Worm (Caenorhabditis elegans): ENCODE data around the gene ZK512.7.
A peak's percentile ranks its signal among the peaks of the same experiment; 100 is the strongest.

ZK512.7 gene

ce11 chrIII:9130588-9130987 is 7.9 kb downstream of the ZK512.7 start, which contains the start of gene ZK512.10:
ZK512.10 (plus strand) TSS chrIII:9130888.
- TF ChIP-seq nhr-11 (tag; optimal IDR thresholded peaks at IDR 0.05) (no peak), nhr-237 (tag; optimal IDR thresholded peaks at IDR 0.05) (no peak), nhr-25 (tag; optimal IDR thresholded peaks at IDR 0.05) (no peak), lin-15B (tag; optimal IDR thresholded peaks at IDR 0.05) (no peak), aly-2 (tag; optimal IDR thresholded peaks at IDR 0.05) (no peak), nhr-12 (tag; optimal IDR thresholded peaks at IDR 0.05) (no peak), nfya-1 (tag; optimal IDR thresholded peaks at IDR 0.05; ENCODE audit: insufficient read depth) (no peak), fos-1 (tag; optimal IDR thresholded peaks at IDR 0.05) (no peak)

DNA sequence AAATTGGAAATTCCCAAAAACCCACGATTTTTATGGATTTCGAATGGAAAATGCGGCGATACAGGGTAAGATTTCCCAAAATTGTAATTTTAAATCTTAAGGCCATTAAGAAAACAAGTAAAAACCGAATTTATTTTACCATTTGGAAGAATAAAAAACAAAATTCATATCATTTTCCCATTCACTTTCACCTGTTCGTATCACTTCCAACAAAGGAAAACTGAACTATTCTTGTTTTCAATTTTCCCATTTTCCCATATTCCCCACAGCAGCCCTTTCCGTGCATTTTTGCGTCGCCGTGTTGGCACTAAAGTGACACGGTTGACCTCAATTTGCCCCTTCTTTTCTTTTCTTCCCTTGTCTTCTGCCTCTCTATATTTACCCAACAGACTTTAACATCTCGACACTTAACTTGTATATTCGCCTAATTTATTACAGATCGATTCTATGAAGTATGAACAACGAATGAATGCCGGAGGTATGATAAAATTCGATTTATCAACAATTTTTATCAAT is 12.7 kb downstream of the ZK512.7 start, which contains the start of gene sec-16A.1:
Gene sec-16A.1 (plus strand): TSS at position 51 of the 516 bp plus-strand sequence.
- TF ChIP-seq nfya-1 (tag; optimal IDR thresholded peaks at IDR 0.05; ENCODE audit: insufficient read depth) (peak; percentile 37), tbx-2 (tag; optimal IDR thresholded peaks at IDR 0.05) (no peak), hmg-11 (tag; optimal IDR thresholded peaks at IDR 0.05) (peak; percentile 11), nhr-43 (tag; optimal IDR thresholded peaks at IDR 0.05; ENCODE audit: poor library complexity, severe bottlenecking) (peak; percentile 40), nhr-23 (tag; optimal IDR thresholded peaks at IDR 0.05) (peak; percentile 82), nhr-25 (tag; optimal IDR thresholded peaks at IDR 0.05) (peak; percentile 46), ceh-16 (tag; optimal IDR thresholded peaks at IDR 0.05) (no peak), nhr-11 (tag; optimal IDR thresholded peaks at IDR 0.05) (no peak), elt-3 (tag; optimal IDR thresholded peaks at IDR 0.05) (no peak), elt-2 (tag; optimal IDR thresholded peaks at IDR 0.05) (peak; percentile 27), pqm-1 (tag; optimal IDR thresholded peaks at IDR 0.05) (no peak)

DNA sequence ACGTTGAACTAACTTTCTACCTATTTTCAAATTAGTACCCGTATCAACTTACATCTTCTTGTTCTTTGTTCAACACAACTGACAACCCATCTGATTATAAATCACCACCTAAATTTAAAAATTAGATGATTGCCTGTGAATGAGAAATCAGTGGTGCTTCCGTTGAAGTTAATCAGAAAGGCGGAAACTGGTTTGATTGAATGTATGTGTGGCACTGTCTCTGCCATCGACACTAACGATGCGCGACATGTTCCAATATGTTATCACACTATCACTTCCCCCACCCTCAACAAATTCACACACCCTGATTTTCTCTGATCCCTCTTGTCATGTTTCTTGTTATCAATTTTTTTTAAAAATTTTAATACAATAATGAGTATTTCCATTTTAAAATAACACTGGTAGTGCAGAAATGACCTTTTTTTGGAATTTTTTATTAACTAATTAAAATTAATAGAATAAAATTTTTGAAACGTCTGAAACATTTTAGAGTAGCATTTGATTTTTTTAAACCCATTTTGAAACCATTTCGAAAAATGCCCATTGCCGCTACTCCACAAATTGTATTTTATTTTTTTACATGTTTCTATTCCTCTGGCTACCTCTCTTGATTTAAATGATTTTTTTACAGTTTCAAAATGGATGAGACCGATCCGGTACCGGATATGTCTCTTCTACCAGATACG is 19.4 kb downstream of the ZK512.7 start, which contains the start of gene ced-11:
Gene ced-11 (plus strand): TSS at position 636 of the 686 bp plus-strand sequence.
- TF ChIP-seq ceh-16 (tag; optimal IDR thresholded peaks at IDR 0.05) (no peak), elt-2 (tag; optimal IDR thresholded peaks at IDR 0.05) (no peak), nhr-43 (tag; optimal IDR thresholded peaks at IDR 0.05; ENCODE audit: poor library complexity, severe bottlenecking) (no peak), sea-2 (GFP tag; optimal IDR thresholded peaks at IDR 0.05) (no peak), mml-1 (tag; optimal IDR thresholded peaks at IDR 0.05) (no peak), nhr-237 (tag; optimal IDR thresholded peaks at IDR 0.05) (no peak), daf-12 (tag; optimal IDR thresholded peaks at IDR 0.05) (no peak), ceh-28 (tag; optimal IDR thresholded peaks at IDR 0.05) (no peak), unc-62 (GFP tag; optimal IDR thresholded peaks at IDR 0.05) (no peak), ztf-11 (tag; optimal IDR thresholded peaks at IDR 0.05) (no peak), nhr-25 (tag; optimal IDR thresholded peaks at IDR 0.05) (no peak), egl-27 (tag; optimal IDR thresholded peaks at IDR 0.05) (no peak), nfya-1 (tag; optimal IDR thresholded peaks at IDR 0.05; ENCODE audit: insufficient read depth) (no peak), egl-5 (tag; optimal IDR thresholded peaks at IDR 0.05) (no peak), hmg-11 (tag; optimal IDR thresholded peaks at IDR 0.05) (no peak), ceh-82 (tag; optimal IDR thresholded peaks at IDR 0.05) (no peak), zag-1 (tag; optimal IDR thresholded peaks at IDR 0.05) (no peak), fkh-10 (GFP tag; optimal IDR thresholded peaks at IDR 0.05) (no peak), nhr-28 (tag; optimal IDR thresholded peaks at IDR 0.05) (no peak), pqm-1 (tag; optimal IDR thresholded peaks at IDR 0.05) (no peak)

DNA sequence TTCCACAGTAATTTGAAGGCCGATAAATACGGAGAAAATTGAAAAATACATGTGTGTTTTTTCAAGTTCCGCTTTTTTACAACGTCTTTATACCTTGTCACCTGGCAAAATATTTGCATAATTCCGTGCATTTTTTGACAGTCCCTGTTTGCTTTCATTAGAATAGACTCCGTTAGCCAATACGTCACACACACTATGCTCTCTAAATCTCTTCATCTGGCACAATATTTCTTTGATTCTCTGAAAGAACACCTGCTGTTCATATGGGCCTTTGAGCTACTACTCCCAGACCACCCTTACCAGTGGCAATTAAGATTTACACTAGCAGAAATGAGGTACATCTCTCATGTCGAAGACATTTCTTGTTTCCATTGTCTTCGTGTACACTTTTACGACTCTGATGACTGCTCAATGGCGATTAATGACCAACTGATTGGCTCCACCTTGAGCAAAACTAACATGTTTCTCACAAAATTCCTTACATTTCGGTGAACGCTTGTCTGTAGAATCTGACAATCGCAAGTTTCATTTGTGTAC is 20.1 kb downstream of the ZK512.7 start, which contains the start of gene grl-11:
Gene grl-11 (minus strand): TSS at position 51 of the 537 bp plus-strand sequence.
- no peak for TF ChIP-seq nhr-28 (tag; optimal IDR thresholded peaks at IDR 0.05)
- TF ChIP-seq nhr-11 (tag; optimal IDR thresholded peaks at IDR 0.05), result no peak
- TF ChIP-seq lin-39 (tag; optimal IDR thresholded peaks at IDR 0.05), result no peak
- no peak for TF ChIP-seq mml-1 (tag; optimal IDR thresholded peaks at IDR 0.05)
- no peak for TF ChIP-seq nhr-76 (tag; optimal IDR thresholded peaks at IDR 0.05)
- TF ChIP-seq nhr-23 (tag; optimal IDR thresholded peaks at IDR 0.05), result no peak
- TF ChIP-seq nhr-77 (tag; optimal IDR thresholded peaks at IDR 0.05), result no peak
- no peak for TF ChIP-seq ceh-9 (tag; optimal IDR thresholded peaks at IDR 0.05)
- TF ChIP-seq ceh-16 (tag; optimal IDR thresholded peaks at IDR 0.05), result no peak
- TF ChIP-seq nhr-67 (tag; optimal IDR thresholded peaks at IDR 0.05), result no peak

Measured in whole organism, L3 larva.